Worm (Caenorhabditis elegans) whole organism, young adult: Measurements from ENCODE around the gene clec-127.

Source experiments
- B0261.1 ChIP-seq: sonication (generic microtip); optimal IDR thresholded peaks from 2 replicates; lab custom pipeline; 2016; ENCODE audit warnings: mild to moderate bottlenecking, missing genetic modification characterization, moderate library complexity, missing compliant biosample characterization
- F23B12.7 ChIP-seq: sonication (generic microtip); optimal IDR thresholded peaks from 2 replicates; lab custom pipeline; 2017; ENCODE audit warnings: missing genetic modification characterization, mild to moderate bottlenecking, missing compliant biosample characterization, antibody characterized with exemption, moderate library complexity; ENCODE audit not compliant: insufficient read depth
- F33H1.4 ChIP-seq: fragments of 200-800 bp; sonication (Bioruptor generic); IDR thresholded peaks from 2 replicates; pipeline ENCODE4 v1.3.6; 2022; ENCODE audit warnings: missing genetic modification reagents, missing genetic modification characterization, missing compliant biosample characterization
- F37B4.10 ChIP-seq: fragments of 200-800 bp; sonication (Bioruptor generic); IDR thresholded peaks from 2 replicates; pipeline ENCODE4 v1.3.6; 2022; ENCODE audit warnings: missing genetic modification characterization, missing compliant biosample characterization
- F57A8.1 ChIP-seq: fragments of 200-800 bp; sonication (Bioruptor generic); optimal IDR thresholded peaks from 2 replicates; lab custom pipeline; 2018; ENCODE audit warnings: mild to moderate bottlenecking, missing genetic modification characterization, moderate library complexity, missing compliant biosample characterization
- T26A5.8 ChIP-seq: sonication (generic microtip); optimal IDR thresholded peaks from 2 replicates; lab custom pipeline; 2016; ENCODE audit warnings: missing genetic modification characterization, missing compliant biosample characterization
- Y56A3A.18 ChIP-seq: fragments of 200-800 bp; sonication (Bioruptor generic); IDR thresholded peaks from 2 replicates; pipeline ENCODE4 v1.3.6; 2022; ENCODE audit warnings: missing genetic modification reagents, missing genetic modification characterization, missing compliant biosample characterization
- Y67H2A.10 ChIP-seq: fragments of 200-800 bp; sonication (Bioruptor generic); conservative IDR thresholded peaks from 2 replicates; pipeline ENCODE4 v1.3.6; 2022; ENCODE audit warnings: missing genetic modification reagents, missing genetic modification characterization, missing compliant biosample characterization
- Y95B8A.8 ChIP-seq: fragments of 200-800 bp; sonication (Bioruptor generic); IDR thresholded peaks from 2 replicates; pipeline ENCODE4 v1.3.6; 2022; ENCODE audit warnings: missing genetic modification reagents, missing genetic modification characterization, missing compliant biosample characterization
- aptf-2 ChIP-seq: fragments of 200-800 bp; sonication (Bioruptor generic); conservative IDR thresholded peaks from 2 replicates; pipeline ENCODE4 v1.3.6; 2022; ENCODE audit warnings: missing genetic modification reagents, missing genetic modification characterization, missing compliant biosample characterization
- aptf-3 ChIP-seq: fragments of 200-800 bp; sonication (Bioruptor generic); IDR thresholded peaks from 2 replicates; pipeline ENCODE4 v1.3.6; 2022; ENCODE audit warnings: missing genetic modification characterization, missing compliant biosample characterization
- cebp-1 ChIP-seq, 2 experiments: fragments of 200-800 bp in 1 of 2; sonication (Bioruptor generic) in 1 of 2; sonication (generic microtip) in 1 of 2; IDR thresholded peaks in 1 of 2; optimal IDR thresholded peaks in 1 of 2; 2 replicates each; pipeline versions ENCODE4 v1.3.6 to Lab custom; 2017 to 2022; ENCODE audit warnings: missing compliant biosample characterization in 2 of 2, missing genetic modification characterization in 2 of 2, mild to moderate bottlenecking in 1 of 2, missing genetic modification reagents in 1 of 2, moderate library complexity in 1 of 2
- ceh-100 ChIP-seq: fragments of 200-800 bp; sonication (Bioruptor generic); IDR thresholded peaks from 2 replicates; pipeline ENCODE4 v1.3.6; 2022; ENCODE audit warnings: missing genetic modification reagents, missing genetic modification characterization, missing compliant biosample characterization
- die-1 ChIP-seq: sonication (generic microtip); optimal IDR thresholded peaks from 2 replicates; lab custom pipeline; 2016; ENCODE audit warnings: missing genotype, mild to moderate bottlenecking, missing genetic modification characterization, missing compliant biosample characterization
- dpl-1 ChIP-seq: fragments of 150-350 bp; optimal IDR thresholded peaks from 2 replicates; lab custom pipeline; 2014; ENCODE audit warnings: missing biosample characterization, missing genetic modification reagents, missing genetic modification characterization
- efl-1 ChIP-seq: fragments of 150-350 bp; optimal IDR thresholded peaks from 2 replicates; lab custom pipeline; 2014; ENCODE audit warnings: missing biosample characterization, missing genetic modification reagents, missing genetic modification characterization
- egl-18 ChIP-seq: fragments of 200-800 bp; sonication (Bioruptor generic); IDR thresholded peaks from 2 replicates; pipeline ENCODE4 v1.3.6; 2022; ENCODE audit warnings: missing genetic modification reagents, missing genetic modification characterization, missing compliant biosample characterization
- egrh-3 ChIP-seq: fragments of 200-800 bp; sonication (Bioruptor generic); IDR thresholded peaks from 2 replicates; pipeline ENCODE4 v1.3.6; 2022; ENCODE audit warnings: missing genetic modification reagents, missing genetic modification characterization, missing compliant biosample characterization
- hmg-1.2 ChIP-seq: fragments of 200-800 bp; sonication (Bioruptor generic); IDR thresholded peaks from 2 replicates; pipeline ENCODE4 v1.3.6; 2022; ENCODE audit warnings: missing genetic modification reagents, missing genetic modification characterization, missing compliant biosample characterization
- hsf-1 ChIP-seq: fragments of 200-800 bp; sonication (Bioruptor generic); IDR thresholded peaks from 2 replicates; pipeline ENCODE4 v1.3.6; 2022; ENCODE audit warnings: missing genetic modification reagents, missing genetic modification characterization, missing compliant biosample characterization
- let-607 ChIP-seq, 2 experiments: fragments of 200-800 bp in 1 of 2; sonication (Bioruptor generic) in 1 of 2; sonication (generic microtip) in 1 of 2; optimal IDR thresholded peaks; 2 replicates each; lab custom pipeline; 2016 to 2018; ENCODE audit warnings: mild to moderate bottlenecking in 2 of 2, missing compliant biosample characterization in 2 of 2, missing genetic modification characterization in 2 of 2, moderate library complexity in 2 of 2, missing genotype in 1 of 2
- lin-40 ChIP-seq: sonication (generic microtip); optimal IDR thresholded peaks from 2 replicates; lab custom pipeline; 2016; ENCODE audit warnings: missing genetic modification characterization, mild to moderate bottlenecking, missing compliant biosample characterization, missing genotype, missing genetic modification reagents
- lsl-1 ChIP-seq: fragments of 200-800 bp; sonication (Bioruptor generic); optimal IDR thresholded peaks from 2 replicates; lab custom pipeline; 2018; ENCODE audit warnings: mild to moderate bottlenecking, missing genetic modification characterization, moderate library complexity, missing compliant biosample characterization
- madf-8 ChIP-seq: fragments of 200-800 bp; sonication (Bioruptor generic); conservative IDR thresholded peaks from 2 replicates; pipeline ENCODE4 v1.3.6; 2022; ENCODE audit warnings: missing genetic modification reagents, missing genetic modification characterization, missing compliant biosample characterization
- mcd-1 ChIP-seq: fragments of 200-800 bp; sonication (Bioruptor generic); IDR thresholded peaks from 2 replicates; pipeline ENCODE4 v1.3.6; 2022; ENCODE audit warnings: missing genetic modification reagents, missing genetic modification characterization, missing compliant biosample characterization
- mel-28 ChIP-seq: sonication (generic microtip); optimal IDR thresholded peaks from 2 replicates; lab custom pipeline; 2016; ENCODE audit warnings: borderline replicate concordance, mild to moderate bottlenecking, missing genetic modification characterization, missing compliant biosample characterization
- nfyb-1 ChIP-seq: fragments of 200-800 bp; sonication (Bioruptor generic); IDR thresholded peaks from 2 replicates; pipeline ENCODE4 v1.3.6; 2022; ENCODE audit warnings: missing genetic modification reagents, missing genetic modification characterization, missing compliant biosample characterization
- snpc-4 ChIP-seq, 5 experiments: fragments of 150-350 bp in 1 of 5; sonication (generic microtip) in 4 of 5; optimal IDR thresholded peaks; 2 replicates each; lab custom pipeline; 2014 to 2018; ENCODE audit warnings: missing genetic modification characterization in 5 of 5, missing biosample characterization in 3 of 5, antibody characterized with exemption in 2 of 5, mild to moderate bottlenecking in 2 of 5, missing compliant biosample characterization in 2 of 5, missing genotype in 2 of 5, moderate library complexity in 2 of 5, missing genetic modification reagents in 1 of 5
- tbp1 ChIP-seq: fragments of 200-800 bp; sonication (Bioruptor generic); optimal IDR thresholded peaks from 2 replicates; lab custom pipeline; 2018; ENCODE audit warnings: mild to moderate bottlenecking, missing genetic modification characterization, missing compliant biosample characterization
- tlf-1 ChIP-seq: fragments of 200-800 bp; sonication (Bioruptor generic); optimal IDR thresholded peaks from 2 replicates; lab custom pipeline; 2018; ENCODE audit warnings: mild to moderate bottlenecking, missing genetic modification characterization, missing compliant biosample characterization
- zfh-2 ChIP-seq: fragments of 200-800 bp; sonication (Bioruptor generic); conservative IDR thresholded peaks from 2 replicates; pipeline ENCODE4 v1.3.6; 2022; ENCODE audit warnings: missing genetic modification reagents, missing genetic modification characterization, missing compliant biosample characterization
- ztf-3 ChIP-seq: fragments of 200-800 bp; sonication (Bioruptor generic); optimal IDR thresholded peaks from 2 replicates; lab custom pipeline; 2018; ENCODE audit warnings: mild to moderate bottlenecking, missing genetic modification characterization, missing compliant biosample characterization

Gene clec-127

ce11 chrII:3569118-3569517 is at the start of gene clec-127:
Gene clec-127, minus strand, starts transcription at chrII:3569218.
- TF ChIP-seq lin-40 (tag; lab: Kevin White, UChicago) (no peak), Y67H2A.10 (GFP tag; lab: Robert Waterston, UW) (no peak), die-1 (no peak), B0261.1 (tag; lab: Kevin White, UChicago) (no peak), lsl-1 (no peak), T26A5.8 (tag; lab: Kevin White, UChicago) (no peak), hmg-1.2 (GFP tag; lab: Robert Waterston, UW) (no peak), tbp1 (GFP tag; lab: Kevin White, UChicago) (no peak), aptf-2 (GFP tag; lab: Robert Waterston, UW) (no peak), F23B12.7 (tag; lab: Kevin White, UChicago) (no peak), egrh-3 (GFP tag; lab: Robert Waterston, UW) (no peak), madf-8 (no peak), F57A8.1 (GFP tag; lab: Kevin White, UChicago) (no peak), zfh-2 (GFP tag; lab: Robert Waterston, UW) (no peak), cebp-1 (GFP tag; IDR thresholded peaks at IDR 0.05; lab: Robert Waterston, UW) (no peak), cebp-1 (tag; optimal IDR thresholded peaks at IDR 0.05; lab: Kevin White, UChicago) (no peak), mcd-1 (GFP tag; lab: Robert Waterston, UW) (no peak)

ce11 chrII:3617512-3617911 is 48.5 kb upstream of the clec-127 start, which contains the start of gene F40E12.1:
Gene F40E12.1, plus strand, starts transcription at chrII:3617812.
- no peak for TF ChIP-seq Y95B8A.8 (GFP tag; lab: Robert Waterston, UW)
- TF ChIP-seq egl-18 = no peak
- no peak for TF ChIP-seq let-607 (tag; optimal IDR thresholded peaks at IDR 0.05; lab: Kevin White, UChicago)
- no peak for TF ChIP-seq hsf-1
- no peak for TF ChIP-seq tlf-1 (GFP tag; lab: Kevin White, UChicago)
- no peak for TF ChIP-seq dpl-1
- no peak for TF ChIP-seq ztf-3 (GFP tag; lab: Kevin White, UChicago)
- TF ChIP-seq ceh-100 = no peak
- no peak for TF ChIP-seq mel-28 (tag; lab: Kevin White, UChicago)
- no peak for TF ChIP-seq aptf-3
- TF ChIP-seq F33H1.4 = no peak
- TF ChIP-seq Y56A3A.18 = no peak
- TF ChIP-seq, all 124 proteins: peak for 0

ce11 chrII:3616615-3617014 is 47.6 kb upstream of the clec-127 start:
- peak; percentile 78 for TF ChIP-seq nfyb-1 (GFP tag; lab: Robert Waterston, UW)
- no peak for TF ChIP-seq snpc-4 (GFP tag; optimal IDR thresholded peaks at IDR 0.05; lab: Kevin White, UChicago)
- TF ChIP-seq snpc-4 (tag; optimal IDR thresholded peaks at IDR 0.05; lab: Kevin White, UChicago) = no peak
- no peak for TF ChIP-seq F37B4.10 (GFP tag; lab: Robert Waterston, UW)

ce11 chrII:3609764-3610163 is 40.7 kb upstream of the clec-127 start, which contains the start of gene Y49F6A.5:
Gene Y49F6A.5, minus strand, starts transcription at chrII:3609864.
- TF ChIP-seq aptf-3 (no peak), efl-1 (GFP tag; lab: Kevin White, UChicago) (peak; percentile 15)
